Worm (Caenorhabditis elegans): ENCODE results near the gene mig-38.

Gene mig-38

DNA sequence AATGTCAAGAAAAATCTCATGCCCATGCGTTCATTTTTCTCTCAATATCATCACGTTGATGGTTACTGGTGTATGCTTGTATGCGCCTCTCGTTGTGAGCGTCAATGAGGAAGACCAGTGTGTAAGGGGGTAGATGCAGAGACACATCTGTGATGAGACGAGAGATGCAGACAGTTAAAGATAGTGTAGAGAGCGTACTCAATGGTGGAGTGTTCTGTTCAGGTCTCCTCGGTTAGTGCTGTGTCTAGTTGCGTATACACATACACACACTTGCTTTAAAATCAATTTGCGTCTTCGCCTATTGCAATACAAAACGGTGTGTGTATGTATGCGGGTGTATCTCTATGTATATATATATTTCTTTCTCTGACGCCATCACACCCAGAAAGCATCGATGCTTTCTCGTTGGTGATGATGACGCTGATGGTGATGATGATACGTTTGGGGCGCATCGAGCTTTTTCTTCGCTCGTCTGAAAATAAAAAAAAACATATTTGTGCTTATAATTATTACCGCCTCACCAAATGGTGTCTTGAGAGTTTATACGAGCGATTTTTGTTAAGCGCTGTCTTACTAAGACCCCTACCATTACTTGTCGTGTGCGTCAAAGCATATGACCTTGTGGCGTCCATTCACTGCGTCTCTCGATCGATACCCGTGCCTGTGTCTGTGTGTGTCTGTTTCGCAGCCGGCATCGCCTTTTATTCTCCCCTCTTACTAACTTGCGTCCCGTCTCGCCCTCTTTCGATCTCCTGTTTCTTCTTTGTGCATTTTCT lies 441 bp upstream of the mig-38 start, which contains the start of gene F40F11.3 (continued):
- TF ChIP-seq K11D2.4 (GFP tag; IDR thresholded peaks at IDR 0.05) (peak; percentile 61), sptf-2 (GFP tag; optimal IDR thresholded peaks at IDR 0.05) (no peak), him-1 (tag; optimal IDR thresholded peaks at IDR 0.05) (no peak), ceh-91 (GFP tag; IDR thresholded peaks at IDR 0.05) (peak; percentile 10; the same call in 1 of the 2 replicates), pbrm-1 (GFP tag; IDR thresholded peaks at IDR 0.05) (peak; percentile 73), egl-18 (GFP tag; IDR thresholded peaks at IDR 0.05) (0 out of 2 replicates have a peak, but pooled peaks have one; percentile 40), B0336.3 (GFP tag; IDR thresholded peaks at IDR 0.05) (peak; percentile 26), repo-1 (tag; optimal IDR thresholded peaks at IDR 0.05) (peak; percentile 87), F33H1.4 (GFP tag; IDR thresholded peaks at IDR 0.05) (peak; percentile 34; the same call in 1 of the 2 replicates), lin-35 (GFP tag; optimal IDR thresholded peaks at IDR 0.05) (peak in 1 of 3 experiments; percentile 82), hrde-1 (tag; optimal IDR thresholded peaks at IDR 0.05; ENCODE audit: borderline replicate concordance) (no peak), madf-3 (GFP tag; IDR thresholded peaks at IDR 0.05) (0 out of 2 replicates have a peak, but pooled peaks have one; percentile 48), athp-1 (tag; optimal IDR thresholded peaks at IDR 0.05) (peak; percentile 26), Y95B8A.8 (GFP tag; IDR thresholded peaks at IDR 0.05) (0 out of 2 replicates have a peak, but pooled peaks have one; percentile 14), K12H6.12 (tag; optimal IDR thresholded peaks at IDR 0.05) (peak; percentile 75), akir-1 (GFP tag; optimal IDR thresholded peaks at IDR 0.05) (peak; percentile 38), rec-8 (tag; optimal IDR thresholded peaks at IDR 0.05) (no peak), attf-6 (GFP tag; IDR thresholded peaks at IDR 0.05) (no peak), zfh-2 (GFP tag; conservative IDR thresholded peaks at IDR 0.05) (no peak; the same call in 1 of the 2 replicates), somi-1 (GFP tag; optimal IDR thresholded peaks at IDR 0.05) (peak; percentile 16), dpl-1 (GFP tag; optimal IDR thresholded peaks at IDR 0.05) (peak; percentile 32), mcd-1 (GFP tag; IDR thresholded peaks at IDR 0.05) (peak; percentile 64), ztf-26 (tag; optimal IDR thresholded peaks at IDR 0.05) (peak; percentile 51), F57A8.1 (GFP tag; optimal IDR thresholded peaks at IDR 0.05) (peak; percentile 25), ceh-58 (GFP tag; IDR thresholded peaks at IDR 0.05) (no peak; the same call in 1 of the 2 replicates), ZK185.1 (tag; optimal IDR thresholded peaks at IDR 0.05; ENCODE audit: poor library complexity, severe bottlenecking) (peak; percentile 79), F49E8.2 (tag; optimal IDR thresholded peaks at IDR 0.05; ENCODE audit: insufficient read depth) (no peak), ceh-79 (tag; optimal IDR thresholded peaks at IDR 0.05) (no peak), let-607 (tag; optimal IDR thresholded peaks at IDR 0.05) (peak in 1 of 2 experiments; percentile 52), madf-10 (tag; optimal IDR thresholded peaks at IDR 0.05) (peak; percentile 71), D2030.7 (GFP tag; IDR thresholded peaks at IDR 0.05) (no peak), ztf-18 (tag; optimal IDR thresholded peaks at IDR 0.05) (peak; percentile 2), cebp-1 (GFP tag; IDR thresholded peaks at IDR 0.05) (peak; percentile 7; the same call in 1 of the 2 replicates), cebp-1 (tag; optimal IDR thresholded peaks at IDR 0.05) (peak; percentile 77), snpc-4 (GFP tag; optimal IDR thresholded peaks at IDR 0.05) (no peak), snpc-4 (tag; optimal IDR thresholded peaks at IDR 0.05) (peak in 3 of 4 experiments; percentile 20 to 44 (median 26)), tlf-1 (GFP tag; optimal IDR thresholded peaks at IDR 0.05) (peak; percentile 48), madf-6 (GFP tag; IDR thresholded peaks at IDR 0.05) (peak; percentile 8; the same call in 1 of the 2 replicates), F37B4.10 (GFP tag; IDR thresholded peaks at IDR 0.05) (no peak), hmg-1.2 (GFP tag; IDR thresholded peaks at IDR 0.05) (peak; percentile 96), Y53F4B.3 (GFP tag; IDR thresholded peaks at IDR 0.05) (no peak), ceh-40 (GFP tag; IDR thresholded peaks at IDR 0.05) (0 out of 2 replicates have a peak, but pooled peaks have one; percentile 52), cebp-2 (GFP tag; IDR thresholded peaks at IDR 0.05) (0 out of 2 replicates have a peak, but pooled peaks have one; percentile 47), lir-1 (GFP tag; conservative IDR thresholded peaks at IDR 0.05) (no peak), ama-1 (optimal IDR thresholded peaks at IDR 0.05) (no peak), ama-1 (GFP tag; optimal IDR thresholded peaks at IDR 0.05) (no peak)
